Fruit fly (Drosophila melanogaster): ENCODE data around the gene CG31140.
A peak's percentile ranks its signal among the peaks of the same experiment; 100 is the strongest.

The CG31140 gene

dm6 chr3R:23933684-23934575 is 29.1 kb upstream of the CG31140 start, which contains the start of gene CG5854 (continued):
- TF ChIP-seq ato (GFP tag; IDR thresholded peaks at IDR 0.05; ENCODE audit: partially characterized antibody): no peak
- peak; percentile 37; the same call in 1 of the 2 replicates for TF ChIP-seq Atf6 (GFP tag; IDR thresholded peaks at IDR 0.05)
- no peak for TF ChIP-seq jigr1 (GFP tag; IDR thresholded peaks at IDR 0.05)
- peak; percentile 70 for TF ChIP-seq caup (GFP tag; optimal IDR thresholded peaks at IDR 0.05; ENCODE audit: severe bottlenecking)
- TF ChIP-seq odd (GFP tag; optimal IDR thresholded peaks at IDR 0.05): peak; percentile 64
- TF ChIP-seq CG10209 (GFP tag; optimal IDR thresholded peaks at IDR 0.05): peak; percentile 68
- no peak for TF ChIP-seq jing (GFP tag; optimal IDR thresholded peaks at IDR 0.05)
- peak; percentile 77 for TF ChIP-seq lilli (GFP tag; optimal IDR thresholded peaks at IDR 0.05)
- peak; percentile 94 for TF ChIP-seq CG3847 (GFP tag; IDR thresholded peaks at IDR 0.05)
- peak; percentile 62 for TF ChIP-seq Vsx1 (GFP tag; optimal IDR thresholded peaks at IDR 0.05)
- TF ChIP-seq en (GFP tag; optimal IDR thresholded peaks at IDR 0.05): peak; percentile 50
- TF ChIP-seq CG11723 (GFP tag; optimal IDR thresholded peaks at IDR 0.05): peak; percentile 57
- TF ChIP-seq vvl (GFP tag; IDR thresholded peaks at IDR 0.05): peak; percentile 88
- TF ChIP-seq CG6689 (GFP tag; IDR thresholded peaks at IDR 0.05): peak; percentile 73
- TF ChIP-seq hb (GFP tag; IDR thresholded peaks at IDR 0.05; ENCODE audit: partially characterized antibody): no peak
- TF ChIP-seq Hey (tag; optimal IDR thresholded peaks at IDR 0.05): peak; percentile 24
- peak; percentile 76 for TF ChIP-seq H2.0 (GFP tag; IDR thresholded peaks at IDR 0.05)
- TF ChIP-seq HHEX (GFP tag; optimal IDR thresholded peaks at IDR 0.05): peak; percentile 79
- peak; percentile 60; the same call in 1 of the 2 replicates for TF ChIP-seq sens-2 (GFP tag; IDR thresholded peaks at IDR 0.05)
- peak; percentile 38 for TF ChIP-seq shn (GFP tag; optimal IDR thresholded peaks at IDR 0.05)
- TF ChIP-seq grn (GFP tag; optimal IDR thresholded peaks at IDR 0.05): peak; percentile 52
- TF ChIP-seq CTCF (GFP tag; optimal IDR thresholded peaks at IDR 0.05): no peak
- TF ChIP-seq CG10147 (GFP tag; optimal IDR thresholded peaks at IDR 0.05): peak; percentile 62
- TF ChIP-seq slbo (GFP tag; IDR thresholded peaks at IDR 0.05): peak; percentile 65
- TF ChIP-seq Dip3 (GFP tag; optimal IDR thresholded peaks at IDR 0.05): peak; percentile 32
- TF ChIP-seq Xbp1 (GFP tag; optimal IDR thresholded peaks at IDR 0.05): peak; percentile 79
- peak; percentile 49; the same call in 1 of the 2 replicates for TF ChIP-seq ssp (GFP tag; IDR thresholded peaks at IDR 0.05)
- TF ChIP-seq sqz (GFP tag; optimal IDR thresholded peaks at IDR 0.05): no peak
- peak; percentile 85 for TF ChIP-seq ken (GFP tag; IDR thresholded peaks at IDR 0.05)
- no peak for TF ChIP-seq CG10565 (GFP tag; optimal IDR thresholded peaks at IDR 0.05)
- TF ChIP-seq onecut (GFP tag; IDR thresholded peaks at IDR 0.05): peak; percentile 67
- TF ChIP-seq CG12155 (GFP tag; optimal IDR thresholded peaks at IDR 0.05): peak; percentile 35
- no peak for TF ChIP-seq NFAT (GFP tag; IDR thresholded peaks at IDR 0.05)
- peak; percentile 78 for TF ChIP-seq CG12769 (tag; optimal IDR thresholded peaks at IDR 0.05)
- peak; percentile 56 for TF ChIP-seq CG2202 (tag; optimal IDR thresholded peaks at IDR 0.05)
- no peak for TF ChIP-seq rib (GFP tag; IDR thresholded peaks at IDR 0.05)
- no peak for TF ChIP-seq Dfd (GFP tag; optimal IDR thresholded peaks at IDR 0.05)
- TF ChIP-seq ham (GFP tag; IDR thresholded peaks at IDR 0.05): no peak
- peak; percentile 64 for TF ChIP-seq CG14667 (GFP tag; IDR thresholded peaks at IDR 0.05)
- TF ChIP-seq CG17912 (GFP tag; optimal IDR thresholded peaks at IDR 0.05): no peak
- TF ChIP-seq ERR (GFP tag; optimal IDR thresholded peaks at IDR 0.05): peak; percentile 19
- TF ChIP-seq sr (GFP tag; IDR thresholded peaks at IDR 0.05): peak; percentile 32; the same call in 1 of the 3 replicates
- peak; percentile 50; the same call in 2 of the 3 replicates for TF ChIP-seq row (GFP tag; IDR thresholded peaks at IDR 0.05)
- 0 out of 2 replicates have a peak, but pooled peaks have one; percentile 43 for TF ChIP-seq CG11696 (GFP tag; IDR thresholded peaks at IDR 0.05)
- TF ChIP-seq CG2116 (GFP tag; optimal IDR thresholded peaks at IDR 0.05): peak; percentile 21
- peak; percentile 23 for TF ChIP-seq CG3163 (GFP tag; optimal IDR thresholded peaks at IDR 0.05)
- TF ChIP-seq HLH54F (GFP tag; optimal IDR thresholded peaks at IDR 0.05): peak; percentile 38
- 0 out of 2 replicates have a peak, but pooled peaks have one; percentile 20 for TF ChIP-seq Lim3 (GFP tag; IDR thresholded peaks at IDR 0.05)
- no peak for TF ChIP-seq hkb (optimal IDR thresholded peaks at IDR 0.05)
- TF ChIP-seq hkb (GFP tag; IDR thresholded peaks at IDR 0.05): peak; percentile 87

Measured in whole organism, embryonic.